Fruit fly (Drosophila melanogaster) Kc167 (cell line): ENCODE data around the gene meigo.
A peak's percentile ranks its signal among the peaks of the same experiment; 100 is the strongest.

ENCODE experiments used
- Myc ChIP-seq: fragments of >200 bp; optimal IDR thresholded peaks from 2 replicates; lab custom pipeline; 2017; ENCODE audit warnings: missing external identifiers
- Sin3A ChIP-seq: fragments of >200 bp; optimal IDR thresholded peaks from 2 replicates; lab custom pipeline; 2018; ENCODE audit warnings: missing external identifiers
- h ChIP-seq: fragments of >200 bp; optimal IDR thresholded peaks from 3 replicates; lab custom pipeline; 2018; ENCODE audit warnings: missing external identifiers
- insv ChIP-seq: fragments of >200 bp; optimal IDR thresholded peaks from 3 replicates; lab custom pipeline; 2018; ENCODE audit warnings: missing external identifiers
- psq ChIP-seq: fragments of >200 bp; optimal IDR thresholded peaks from 2 replicates; lab custom pipeline; 2017; ENCODE audit warnings: missing external identifiers
- ttk ChIP-seq: sonication (Bioruptor generic); optimal IDR thresholded peaks from 2 replicates; lab custom pipeline; 2017; ENCODE audit warnings: missing external identifiers

meigo gene

DNA sequence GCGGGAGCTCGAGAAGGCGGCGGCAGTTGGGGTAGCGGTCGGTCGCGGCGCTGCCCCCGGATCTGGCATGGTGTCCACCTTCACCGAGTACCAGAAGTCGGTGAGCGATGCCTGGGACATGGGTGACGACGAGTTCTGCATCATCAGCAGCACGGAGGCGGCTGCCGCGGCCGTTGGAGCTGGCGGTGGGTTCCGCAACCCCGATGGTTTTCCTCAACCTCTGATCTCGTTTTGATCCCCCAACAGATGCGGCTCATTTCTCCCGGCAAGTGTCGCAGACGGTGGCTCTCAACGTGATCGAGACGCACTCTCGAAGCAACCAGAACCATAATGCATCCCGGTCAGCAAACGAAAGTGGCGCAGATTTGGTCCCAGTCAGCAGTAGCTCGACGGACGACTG, 35.6 kb upstream of the meigo start:
- TF ChIP-seq h (no peak), ttk (lab: Kevin White, UChicago) (no peak), Sin3A (lab: Kevin White, UChicago) (no peak), Myc (no peak), insv (no peak), psq (no peak)

DNA sequence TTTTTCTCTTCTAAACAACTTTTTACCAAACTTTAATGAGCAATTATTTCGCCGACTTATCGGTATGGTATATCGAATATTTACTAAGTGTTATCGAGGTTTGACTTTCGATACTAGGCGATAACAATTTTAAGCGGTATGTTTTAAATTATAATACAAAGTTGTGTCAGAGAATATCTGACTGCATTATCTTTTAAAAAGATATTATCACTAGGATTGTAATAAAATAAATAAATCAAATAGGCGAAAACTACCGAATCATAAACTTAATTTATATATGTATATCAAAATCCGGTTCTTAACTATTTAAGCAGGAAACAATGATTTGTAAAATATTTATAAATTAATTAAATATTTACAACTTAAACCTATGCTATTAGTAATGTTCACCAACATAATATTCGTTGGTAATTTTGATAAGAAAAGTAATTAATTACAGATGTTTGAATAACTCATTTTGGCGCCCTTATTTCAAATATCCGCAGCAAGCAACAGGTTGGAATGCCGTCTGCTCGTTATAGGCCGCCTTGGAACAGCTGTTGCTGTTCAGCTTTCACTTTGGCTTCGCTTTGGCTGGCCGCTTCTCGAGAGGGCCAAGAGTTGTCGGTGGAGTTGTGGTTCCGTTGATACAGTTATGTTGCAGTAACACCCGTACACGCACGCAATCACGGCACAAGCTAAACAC, 30.0 kb upstream of the meigo start, which contains the start of the genes Sec15 and rtet:
Sec15 (minus strand) TSS at position 66 of the 685 bp plus-strand sequence.
rtet (plus strand) TSS at position 540 of the 685 bp plus-strand sequence.
- TF ChIP-seq psq (peak; percentile 74), ttk (lab: Kevin White, UChicago) (no peak)

DNA sequence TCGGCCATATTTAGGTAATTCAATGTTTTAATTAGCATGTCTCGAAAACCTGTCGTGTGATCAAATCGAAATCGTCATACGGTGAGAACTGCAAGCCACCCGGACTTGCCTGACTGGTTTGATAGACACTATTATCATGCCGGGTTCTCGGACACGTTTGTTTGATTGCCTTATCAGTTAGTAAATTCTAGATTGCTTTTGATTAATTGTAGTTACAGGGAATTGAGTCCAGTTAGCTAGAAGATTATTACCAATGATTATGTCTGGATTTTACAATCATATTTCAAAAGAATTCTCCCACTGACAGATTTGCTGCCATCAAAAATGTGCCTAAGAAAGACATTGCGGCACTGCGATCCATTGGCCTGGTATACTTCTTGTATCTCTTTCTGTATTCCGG, 28.4 kb upstream of the meigo start:
- TF ChIP-seq insv = no peak
- TF ChIP-seq Myc = no peak
- TF ChIP-seq h = no peak
- TF ChIP-seq ttk (lab: Kevin White, UChicago) = no peak
- no peak for TF ChIP-seq psq
- no peak for TF ChIP-seq Sin3A (lab: Kevin White, UChicago)

DNA sequence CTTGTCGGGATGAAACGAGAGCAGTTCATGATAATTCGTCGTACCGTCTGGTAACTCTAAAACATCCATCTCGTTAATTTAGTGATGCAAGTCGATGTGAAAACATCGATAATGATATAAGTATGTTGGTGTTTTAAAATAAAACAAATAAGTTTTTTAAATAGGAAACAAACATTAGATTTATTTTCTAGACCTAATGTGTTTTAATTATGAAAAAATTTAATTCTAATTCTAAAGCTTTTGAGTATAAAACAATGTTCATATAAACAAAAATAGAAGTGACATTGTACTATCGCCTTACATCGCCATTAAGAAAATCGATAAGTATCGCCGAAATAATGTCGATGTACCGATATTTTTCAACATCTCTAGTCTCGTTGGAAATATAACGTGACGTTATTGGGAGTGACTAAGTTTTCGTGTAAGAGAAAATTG, 27.0 kb upstream of the meigo start, which contains the start of gene Rab11:
Rab11 (plus strand) TSS at position 363 of the 435 bp plus-strand sequence.
- TF ChIP-seq insv = no peak

DNA sequence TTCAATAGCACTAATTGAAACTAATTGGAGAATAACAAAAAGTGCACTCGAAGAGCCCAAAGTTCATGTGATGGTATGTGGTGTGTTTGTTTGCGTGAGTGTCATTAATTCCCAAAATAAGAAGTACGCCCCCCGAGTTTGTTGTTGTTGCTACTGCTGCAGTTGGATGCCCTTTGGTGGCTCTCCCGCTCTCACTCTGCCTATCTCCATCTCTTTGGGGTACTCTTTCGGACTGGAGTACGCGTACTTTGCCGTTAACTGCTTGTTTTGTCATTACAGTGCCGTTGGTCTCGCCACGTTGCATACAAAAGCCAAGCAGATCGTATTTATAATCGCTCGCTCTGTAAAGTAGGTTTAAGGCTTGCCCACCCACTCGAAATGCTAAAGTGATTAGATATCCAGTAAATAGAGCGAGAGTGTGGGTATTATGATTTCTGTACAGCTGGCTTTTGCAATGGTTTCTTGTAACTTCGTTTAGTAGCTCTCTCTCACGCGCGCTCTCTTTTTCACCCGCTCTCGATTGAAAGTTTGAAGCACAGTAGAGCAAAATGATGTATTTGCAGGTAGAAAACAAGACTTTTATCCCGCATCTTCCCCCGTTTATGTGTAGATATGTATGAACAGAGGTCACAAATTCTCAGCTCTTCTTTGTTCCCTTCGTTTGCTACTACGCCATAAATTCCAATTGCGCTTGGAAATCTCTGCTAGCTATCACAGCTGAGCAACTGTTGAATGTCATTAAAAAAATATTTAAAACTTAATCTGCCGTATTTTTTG, 25.9 kb upstream of the meigo start:
- TF ChIP-seq Sin3A (lab: Kevin White, UChicago) (no peak), psq (no peak), insv (no peak), Myc (no peak), ttk (lab: Kevin White, UChicago) (no peak), h (no peak)

DNA sequence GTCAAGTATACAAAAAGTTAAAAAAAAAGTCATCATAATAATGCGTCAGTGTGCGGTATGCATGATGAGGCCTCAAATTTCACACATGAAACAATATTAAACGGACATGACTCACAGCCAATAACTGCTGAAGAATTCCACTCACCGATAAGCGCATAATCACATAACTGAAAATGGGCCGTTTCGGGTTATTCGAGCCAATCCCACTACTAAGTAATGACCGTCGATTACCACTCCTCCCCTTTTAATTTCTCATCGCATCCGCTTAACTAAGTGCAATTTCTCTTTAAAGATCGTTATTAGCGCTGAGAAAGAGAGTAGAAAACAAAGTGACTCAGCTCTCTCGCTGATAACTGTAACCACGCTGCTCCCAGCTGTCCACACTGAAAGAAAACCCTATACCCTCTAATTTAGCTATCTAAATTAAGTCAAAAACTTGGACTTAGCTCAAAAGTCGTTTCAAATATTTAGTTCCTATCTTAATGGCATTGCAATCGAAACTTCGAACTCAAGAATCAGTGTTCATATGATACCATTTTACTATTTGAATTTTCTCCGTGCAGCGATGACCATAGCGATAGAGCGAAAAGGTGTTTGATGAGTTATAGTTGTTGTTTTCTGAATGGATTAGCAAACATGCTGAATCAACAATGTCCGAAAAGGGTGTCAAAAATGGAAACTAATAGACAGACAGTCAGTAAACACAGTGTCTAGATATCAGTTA, 25.2 kb upstream of the meigo start:
- TF ChIP-seq ttk (lab: Kevin White, UChicago) (no peak), Sin3A (lab: Kevin White, UChicago) (no peak), psq (no peak), Myc (no peak), h (no peak)

DNA sequence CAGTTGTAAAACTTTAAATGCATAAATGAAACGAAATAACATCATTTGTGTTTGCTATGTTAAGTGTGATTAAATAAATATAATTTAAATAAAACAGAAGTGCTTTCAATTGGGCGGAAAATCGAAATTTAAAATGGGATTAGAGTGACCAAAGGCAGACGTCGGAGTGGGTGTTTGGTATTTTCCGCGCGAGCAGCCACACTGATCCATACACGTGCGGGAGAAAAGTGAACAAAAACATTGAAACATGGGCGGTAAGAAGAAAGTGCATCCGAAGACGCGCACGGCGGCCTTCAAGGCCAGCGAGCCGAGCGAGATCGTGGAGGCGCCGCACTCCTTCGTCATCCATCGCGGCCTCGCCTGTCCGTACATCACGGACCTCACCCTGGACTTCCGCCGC, 22.0 kb upstream of the meigo start, which contains the start of gene ppan:
ppan (plus strand) TSS at position 198 of the 400 bp plus-strand sequence.
- no peak for TF ChIP-seq Myc
- TF ChIP-seq Sin3A (lab: Kevin White, UChicago) = no peak
- TF ChIP-seq h = no peak
- TF ChIP-seq psq = no peak
- no peak for TF ChIP-seq ttk (lab: Kevin White, UChicago)
- no peak for TF ChIP-seq insv

DNA sequence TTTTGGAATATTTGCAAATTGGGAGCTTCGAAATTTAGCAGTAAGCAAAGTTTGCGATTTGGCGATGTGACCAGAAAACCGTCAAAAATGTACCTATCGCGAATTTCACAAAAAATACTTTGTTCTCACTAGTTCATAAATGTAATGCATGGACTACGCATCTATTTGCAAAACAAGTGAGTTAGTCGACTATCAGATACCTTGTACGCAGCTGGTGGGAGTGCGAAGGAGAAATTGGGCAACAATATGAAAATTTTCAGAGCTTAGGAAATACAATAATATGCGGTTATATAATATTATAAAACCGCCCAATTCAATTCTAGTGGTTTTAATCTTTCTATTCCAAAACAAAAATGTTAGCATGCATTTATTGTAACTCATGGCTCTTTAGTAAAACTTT, 19.3 kb upstream of the meigo start, which contains the start of gene Bdbt:
Bdbt (minus strand) TSS at position 73 of the 400 bp plus-strand sequence.
- TF ChIP-seq Myc = no peak
- TF ChIP-seq h = no peak
- no peak for TF ChIP-seq psq
- no peak for TF ChIP-seq ttk (lab: Kevin White, UChicago)
- TF ChIP-seq insv = no peak
- no peak for TF ChIP-seq Sin3A (lab: Kevin White, UChicago)

DNA sequence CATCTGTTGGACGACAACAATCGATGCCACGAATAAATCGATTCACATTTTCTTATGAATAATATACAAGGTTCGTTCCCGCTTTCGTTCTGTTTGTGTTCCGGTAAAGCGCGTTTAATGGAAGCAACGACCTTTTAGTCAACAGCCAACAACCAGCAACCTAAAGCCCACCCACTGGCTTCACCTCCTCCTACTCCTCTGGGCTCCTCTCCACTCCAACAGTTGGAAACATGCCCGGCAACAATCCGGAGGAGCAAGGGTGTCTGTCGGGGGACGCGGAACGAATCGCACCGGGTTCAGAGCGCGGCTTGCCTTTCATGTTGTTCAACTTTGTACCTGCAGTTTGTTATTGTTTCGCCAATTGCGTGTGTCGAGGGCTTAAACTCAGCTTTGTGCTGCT, 13.8 kb upstream of the meigo start:
- TF ChIP-seq Sin3A (lab: Kevin White, UChicago) (no peak), insv (no peak), psq (no peak)

DNA sequence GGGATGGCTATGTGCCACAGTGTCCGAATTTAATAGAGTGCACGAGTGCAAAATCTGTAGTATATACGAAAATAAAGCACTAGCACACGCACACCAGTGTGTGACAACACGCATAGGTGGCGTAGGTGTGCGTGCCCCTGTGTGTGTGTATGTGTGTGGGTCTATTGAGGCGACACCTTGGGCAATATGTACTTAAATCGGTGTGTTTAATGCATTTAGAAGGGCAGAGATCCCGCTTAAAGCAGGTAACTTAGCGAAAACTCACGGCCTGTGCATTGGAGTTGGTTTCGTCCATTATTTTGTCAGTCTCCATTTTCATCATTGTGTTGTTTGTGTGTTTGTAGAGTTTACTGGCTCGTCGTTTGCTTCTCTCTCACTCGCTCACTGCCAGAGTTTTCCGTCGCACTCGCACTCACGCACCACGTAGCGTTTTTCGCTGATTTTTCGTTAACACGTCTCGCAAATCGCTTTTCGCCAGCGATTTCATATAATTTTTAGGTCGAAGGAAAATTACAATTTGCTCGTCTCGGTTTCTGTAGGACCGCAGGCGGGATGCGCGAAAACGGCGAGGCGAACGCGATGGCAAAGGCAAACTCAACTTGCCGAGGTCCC, 11.3 kb upstream of the meigo start:
- TF ChIP-seq insv (no peak), Myc (no peak), psq (no peak)

DNA sequence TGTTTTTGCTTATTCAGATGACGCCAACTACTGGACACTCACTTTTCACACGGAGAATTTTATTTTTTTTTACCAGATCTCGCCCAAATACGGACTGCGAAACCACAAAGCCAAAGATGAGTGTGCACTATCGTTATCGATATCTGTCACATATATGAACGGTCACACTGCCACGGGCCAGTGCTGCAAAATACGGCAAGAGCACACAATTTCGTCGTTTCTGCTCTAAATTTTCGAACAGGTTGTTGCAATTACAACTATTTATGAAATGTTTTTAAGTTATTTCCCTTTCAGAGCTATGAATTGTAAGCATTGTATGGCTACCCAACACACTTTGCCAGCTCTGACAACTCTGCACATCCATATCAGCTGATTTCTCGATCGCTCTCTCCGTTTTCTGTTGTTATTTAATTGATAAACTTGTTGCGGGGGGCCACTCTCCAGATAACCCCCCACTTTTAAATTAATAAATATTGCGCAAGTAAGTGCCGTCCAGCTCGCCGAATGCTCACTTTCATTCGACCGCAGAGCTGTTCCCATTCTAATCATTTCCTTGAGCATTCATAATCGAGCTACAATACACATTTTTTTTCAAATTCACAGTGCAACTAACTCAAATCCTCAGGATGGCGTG, 10.6 kb upstream of the meigo start, which contains the start of the genes slmb and CG5793:
slmb (minus strand) TSS at position 134 of the 634 bp plus-strand sequence.
CG5793 (plus strand) TSS at position 222 of the 634 bp plus-strand sequence.
- TF ChIP-seq ttk (lab: Kevin White, UChicago) = no peak
- TF ChIP-seq insv = no peak
- no peak for TF ChIP-seq Myc
- no peak for TF ChIP-seq psq
- no peak for TF ChIP-seq h
- TF ChIP-seq Sin3A (lab: Kevin White, UChicago) = no peak

DNA sequence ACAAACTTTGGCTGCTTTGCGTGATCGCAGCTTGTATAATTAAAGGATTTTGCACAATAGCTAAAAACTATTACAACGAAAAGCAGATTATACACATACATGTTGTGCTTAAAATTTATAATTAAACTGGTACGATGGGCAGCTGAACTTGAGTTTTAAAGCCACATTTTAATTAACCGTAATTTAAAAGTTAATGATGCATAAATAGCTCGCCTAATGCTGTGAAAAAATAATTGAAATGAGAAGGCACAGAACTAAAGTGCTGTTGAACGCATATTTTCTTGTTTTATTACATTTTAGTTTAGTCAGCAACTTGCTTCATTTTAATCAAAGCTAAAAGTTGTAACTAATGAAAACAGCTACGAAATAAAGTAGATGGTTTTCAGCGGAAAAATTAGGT, 8.5 kb upstream of the meigo start, which contains the start of gene Obp93a:
Obp93a (minus strand) TSS at position 101 of the 400 bp plus-strand sequence.
- TF ChIP-seq insv (no peak), ttk (lab: Kevin White, UChicago) (no peak), psq (no peak), Myc (no peak), h (no peak), Sin3A (lab: Kevin White, UChicago) (no peak)
